Fruit fly (Drosophila melanogaster): ENCODE data around the gene CG12395.

Gene CG12395

dm6 chrX:16104738-16105426 is 42.2 kb upstream of the CG12395 start, which contains the start of the genes CG42353 and CG42354 (continued):
- peak; percentile 95 for TF ChIP-seq CG32767 (GFP tag; IDR thresholded peaks at IDR 0.05)
- peak; percentile 95 for TF ChIP-seq CG18619 (GFP tag; optimal IDR thresholded peaks at IDR 0.05)
- peak; percentile 91 for TF ChIP-seq CG8765 (GFP tag; IDR thresholded peaks at IDR 0.05)
- peak; percentile 97 for TF ChIP-seq CG18599 (GFP tag; optimal IDR thresholded peaks at IDR 0.05)
- TF ChIP-seq gce (GFP tag; IDR thresholded peaks at IDR 0.05), result peak; percentile 92
- TF ChIP-seq wdn (GFP tag; IDR thresholded peaks at IDR 0.05), result peak; percentile 82
- peak in 1 of 3 experiments; percentile 98 for TF ChIP-seq lola (GFP tag; optimal IDR thresholded peaks at IDR 0.05)
- peak; percentile 63 for TF ChIP-seq eyg (GFP tag; optimal IDR thresholded peaks at IDR 0.05)
- TF ChIP-seq kah (GFP tag; optimal IDR thresholded peaks at IDR 0.05), result peak; percentile 75
- TF ChIP-seq grau (tag; optimal IDR thresholded peaks at IDR 0.05), result peak; percentile 96
- peak; percentile 94 for TF ChIP-seq D19A (tag; optimal IDR thresholded peaks at IDR 0.05)
- TF ChIP-seq klu (GFP tag; IDR thresholded peaks at IDR 0.05), result peak; percentile 90
- peak; percentile 66 for TF ChIP-seq bbx (GFP tag; IDR thresholded peaks at IDR 0.05; ENCODE audit: partially characterized antibody)
- peak; percentile 62 for TF ChIP-seq fd102C (GFP tag; optimal IDR thresholded peaks at IDR 0.05)
- peak; percentile 96 for TF ChIP-seq trem (tag; optimal IDR thresholded peaks at IDR 0.05)
- TF ChIP-seq lov (optimal IDR thresholded peaks at IDR 0.05), result no peak
- TF ChIP-seq lov (GFP tag; IDR thresholded peaks at IDR 0.05), result peak; percentile 94
- peak; percentile 96 for TF ChIP-seq CG11695 (GFP tag; IDR thresholded peaks at IDR 0.05)
- TF ChIP-seq CG13123 (GFP tag; optimal IDR thresholded peaks at IDR 0.05), result peak; percentile 84
- peak; percentile 95 for TF ChIP-seq Blimp-1 (GFP tag; optimal IDR thresholded peaks at IDR 0.05)
- peak; percentile 93 for TF ChIP-seq sob (GFP tag; IDR thresholded peaks at IDR 0.05)
- TF ChIP-seq nom (GFP tag; optimal IDR thresholded peaks at IDR 0.05), result peak; percentile 91
- peak; percentile 97 for TF ChIP-seq CG2678 (tag; optimal IDR thresholded peaks at IDR 0.05)
- peak; percentile 80 for TF ChIP-seq CG10274 (GFP tag; optimal IDR thresholded peaks at IDR 0.05)
- TF ChIP-seq az2 (GFP tag; optimal IDR thresholded peaks at IDR 0.05), result peak; percentile 96
- peak; percentile 94 for TF ChIP-seq B-H2 (GFP tag; optimal IDR thresholded peaks at IDR 0.05)
- TF ChIP-seq CG12769 (tag; optimal IDR thresholded peaks at IDR 0.05), result peak; percentile 96
- peak; percentile 90 for TF ChIP-seq vfl (GFP tag; optimal IDR thresholded peaks at IDR 0.05)
- TF ChIP-seq Hmr (GFP tag; optimal IDR thresholded peaks at IDR 0.05), result peak; percentile 97
- no peak for TF ChIP-seq Sin3A (optimal IDR thresholded peaks at IDR 0.05)
- peak; percentile 89 for TF ChIP-seq CG3407 (GFP tag; optimal IDR thresholded peaks at IDR 0.05)
- no peak for TF ChIP-seq Hr39 (optimal IDR thresholded peaks at IDR 0.05)
- peak; percentile 93 for TF ChIP-seq CG11093 (GFP tag; IDR thresholded peaks at IDR 0.05)
- peak; percentile 45 for TF ChIP-seq jumu (GFP tag; optimal IDR thresholded peaks at IDR 0.05)
- TF ChIP-seq ab (GFP tag; optimal IDR thresholded peaks at IDR 0.05), result peak; percentile 83
- peak; percentile 94 for TF ChIP-seq CG18764 (GFP tag; optimal IDR thresholded peaks at IDR 0.05)
- peak; percentile 94 for TF ChIP-seq Atf6 (GFP tag; IDR thresholded peaks at IDR 0.05)
- peak; percentile 94 for TF ChIP-seq NC2β (GFP tag; optimal IDR thresholded peaks at IDR 0.05)
- no peak for TF ChIP-seq CG16813 (GFP tag; IDR thresholded peaks at IDR 0.05; ENCODE audit: partially characterized antibody)
- TF ChIP-seq BEAF-32 (GFP tag; optimal IDR thresholded peaks at IDR 0.05), result peak; percentile 15
- peak; percentile 83 for TF ChIP-seq CG11696 (GFP tag; IDR thresholded peaks at IDR 0.05)
- peak; percentile 82 for TF ChIP-seq TFAM (GFP tag; optimal IDR thresholded peaks at IDR 0.05)
- TF ChIP-seq CG4820 (GFP tag; optimal IDR thresholded peaks at IDR 0.05), result peak; percentile 95
- TF ChIP-seq Hey (tag; optimal IDR thresholded peaks at IDR 0.05), result peak; percentile 79
- no peak for TF ChIP-seq CkIIα-i1 (GFP tag; IDR thresholded peaks at IDR 0.05)
- TF ChIP-seq CG6813 (GFP tag; optimal IDR thresholded peaks at IDR 0.05), result peak; percentile 94
- TF ChIP-seq chn (GFP tag; optimal IDR thresholded peaks at IDR 0.05), result peak; percentile 97
- TF ChIP-seq CG10321 (GFP tag; IDR thresholded peaks at IDR 0.05), result peak; percentile 70
- TF ChIP-seq cato (GFP tag; optimal IDR thresholded peaks at IDR 0.05; ENCODE audit: borderline replicate concordance), result peak; percentile 94
- peak; percentile 90 for TF ChIP-seq Mrtf (GFP tag; IDR thresholded peaks at IDR 0.05)
